Worm (Caenorhabditis elegans) whole organism, midembryonic: ENCODE results near the gene F53C11.1.

ENCODE experiments used
- T22C8.4 ChIP-seq: fragments of 200-800 bp; sonication (Bioruptor generic); IDR thresholded peaks from 2 replicates; pipeline ENCODE4 v1.3.6; 2022; ENCODE audit warnings: missing genetic modification characterization, missing compliant biosample characterization
- cog-1 ChIP-seq: sonication (generic microtip); optimal IDR thresholded peaks from 2 replicates; lab custom pipeline; 2016; ENCODE audit warnings: missing genetic modification characterization, missing compliant biosample characterization
- flt-1 ChIP-seq: fragments of 200-800 bp; sonication (Bioruptor generic); IDR thresholded peaks from 2 replicates; pipeline ENCODE4 v1.3.6; 2022; ENCODE audit warnings: missing genetic modification characterization, missing compliant biosample characterization
- klf-2 ChIP-seq: fragments of 200-800 bp; sonication (Bioruptor generic); conservative IDR thresholded peaks from 2 replicates; pipeline ENCODE4 v1.3.6; 2022; ENCODE audit warnings: missing genetic modification reagents, missing genetic modification characterization, missing compliant biosample characterization
- med-1 ChIP-seq: sonication (generic microtip); optimal IDR thresholded peaks from 2 replicates; lab custom pipeline; 2017; ENCODE audit warnings: missing genetic modification characterization, mild to moderate bottlenecking, missing compliant biosample characterization, antibody characterized with exemption, missing genetic modification reagents; ENCODE audit not compliant: insufficient read depth
- ref-1 ChIP-seq: fragments of 200-800 bp; sonication (Bioruptor generic); conservative IDR thresholded peaks from 2 replicates; pipeline ENCODE4 v1.3.6; 2022; ENCODE audit warnings: missing genetic modification reagents, missing genetic modification characterization, missing compliant biosample characterization
- tab-1 ChIP-seq: fragments of 200-800 bp; sonication (Bioruptor generic); IDR thresholded peaks from 2 replicates; pipeline ENCODE4 v1.3.6; 2022; ENCODE audit warnings: missing genetic modification characterization, missing compliant biosample characterization
- ztf-23 ChIP-seq: fragments of 200-800 bp; sonication (Bioruptor generic); IDR thresholded peaks from 2 replicates; pipeline ENCODE4 v1.3.6; 2022; ENCODE audit warnings: missing genetic modification reagents, missing genetic modification characterization, missing compliant biosample characterization
- ztf-29 ChIP-seq: fragments of 200-800 bp; sonication (Bioruptor generic); IDR thresholded peaks from 2 replicates; pipeline ENCODE4 v1.3.6; 2022; ENCODE audit warnings: missing genetic modification reagents, missing genetic modification characterization, missing compliant biosample characterization

The F53C11.1 gene

DNA sequence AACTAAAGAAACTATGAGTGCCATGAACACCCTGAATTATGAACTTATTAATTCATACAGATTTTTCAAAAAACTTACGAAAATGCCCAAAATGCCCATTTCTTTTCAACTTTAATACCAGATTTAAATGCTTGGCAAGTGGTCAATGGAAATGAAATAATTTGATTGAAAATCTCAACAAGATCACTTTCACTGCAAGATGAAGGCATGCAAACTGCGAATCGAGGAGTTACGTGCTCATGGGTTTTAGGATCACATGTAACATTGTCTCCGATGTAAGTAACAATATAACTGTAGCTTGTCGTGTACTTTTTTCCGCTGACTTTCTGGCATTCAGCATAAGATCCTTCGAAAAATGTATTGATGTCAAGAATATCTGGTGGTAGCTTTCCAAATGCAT, 5.3 kb downstream of the F53C11.1 start:
- TF ChIP-seq med-1 (GFP tag; lab: Kevin White, UChicago) (no peak), tab-1 (GFP tag; lab: Robert Waterston, UW) (no peak), klf-2 (no peak), cog-1 (tag; lab: Kevin White, UChicago) (no peak), flt-1 (GFP tag; lab: Robert Waterston, UW) (no peak), ref-1 (GFP tag; lab: Robert Waterston, UW) (no peak), T22C8.4 (GFP tag; lab: Robert Waterston, UW) (no peak), ztf-23 (GFP tag; lab: Robert Waterston, UW) (no peak), ztf-29 (GFP tag; lab: Robert Waterston, UW) (no peak)

DNA sequence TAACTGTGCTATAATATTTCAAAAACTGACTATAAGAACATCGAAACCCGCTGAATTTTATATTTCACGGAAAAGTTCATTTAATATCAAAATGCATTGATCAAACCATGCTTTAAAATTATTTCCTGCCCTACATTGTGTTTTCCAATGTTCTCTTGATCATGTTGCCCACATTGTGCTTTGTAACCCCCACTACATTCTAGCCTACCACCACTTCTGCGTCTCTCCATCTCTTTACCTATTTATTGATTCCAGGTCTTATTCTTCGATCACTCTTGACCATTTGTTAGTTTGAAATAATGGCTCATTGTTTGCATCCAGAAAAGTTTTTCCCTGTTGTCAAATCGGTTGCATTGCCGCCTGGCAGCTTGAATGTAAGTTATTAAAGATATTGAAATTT, 6.6 kb downstream of the F53C11.1 start, which contains the start of gene decr-1.1:
Gene decr-1.1 (plus strand): TSS at position 210 of the 400 bp plus-strand sequence.
- no peak for TF ChIP-seq med-1 (GFP tag; lab: Kevin White, UChicago)
- TF ChIP-seq ref-1 (GFP tag; lab: Robert Waterston, UW) = no peak
- no peak for TF ChIP-seq cog-1 (tag; lab: Kevin White, UChicago)
- no peak for TF ChIP-seq flt-1 (GFP tag; lab: Robert Waterston, UW)
- no peak for TF ChIP-seq klf-2
- no peak for TF ChIP-seq T22C8.4 (GFP tag; lab: Robert Waterston, UW)
- TF ChIP-seq ztf-29 (GFP tag; lab: Robert Waterston, UW) = no peak
- TF ChIP-seq tab-1 (GFP tag; lab: Robert Waterston, UW) = no peak
- no peak for TF ChIP-seq ztf-23 (GFP tag; lab: Robert Waterston, UW)

DNA sequence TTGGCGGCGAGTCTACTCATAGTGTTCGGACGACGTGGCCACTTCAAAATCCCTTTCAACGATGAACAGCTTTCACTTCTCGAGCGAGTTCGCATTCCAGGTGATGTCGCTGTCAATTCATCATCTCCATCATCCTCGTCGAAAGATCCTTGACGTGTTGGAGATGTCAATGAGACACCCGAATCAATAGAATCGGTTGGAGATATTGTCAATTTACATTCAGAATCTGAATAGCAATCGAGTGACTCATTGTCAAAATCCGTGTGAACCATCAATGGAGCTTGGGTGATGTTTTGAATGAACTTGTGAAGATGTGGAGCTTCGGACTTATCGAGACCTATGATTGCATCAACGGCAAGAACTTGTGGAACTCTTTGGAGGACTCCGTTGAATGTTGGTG, 10.2 kb downstream of the F53C11.1 start:
- TF ChIP-seq tab-1 (GFP tag; lab: Robert Waterston, UW) (no peak), cog-1 (tag; lab: Kevin White, UChicago) (no peak), flt-1 (GFP tag; lab: Robert Waterston, UW) (no peak)

DNA sequence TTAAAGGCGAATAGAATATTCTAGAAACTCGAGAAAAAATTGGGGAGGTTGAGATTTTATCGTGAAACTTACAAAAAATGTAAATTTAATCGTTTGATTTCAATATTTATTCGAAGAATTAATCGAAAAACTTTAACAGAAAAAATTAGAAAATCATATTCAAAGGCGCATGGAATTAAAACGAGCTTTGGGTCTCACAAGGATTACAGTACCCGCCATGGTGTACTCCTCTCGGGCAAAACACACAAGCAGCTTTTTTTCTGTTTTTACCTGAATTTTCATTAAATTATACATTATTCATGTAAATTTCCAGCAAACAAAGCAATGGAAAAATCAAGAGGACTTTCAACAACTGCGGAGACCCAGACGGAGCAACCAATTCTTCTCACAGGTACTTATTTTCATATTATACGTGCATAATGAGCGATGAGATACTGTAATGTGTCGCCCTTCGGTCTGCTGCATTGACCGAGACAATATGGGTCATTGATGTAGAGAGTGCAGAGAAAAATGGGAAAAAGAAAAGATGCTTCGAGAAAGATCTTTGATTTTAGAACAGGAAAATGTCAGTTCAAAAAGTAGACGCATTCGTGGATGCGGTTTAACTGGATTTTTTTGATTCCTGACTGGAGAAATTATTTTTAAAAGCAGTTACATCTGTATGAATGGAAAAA, 11.8 kb downstream of the F53C11.1 start, which contains the start of the genes F53C11.4 and F53C11.5:
Gene F53C11.4 (minus strand): TSS at position 128 of the 674 bp plus-strand sequence.
Gene F53C11.5 (plus strand): TSS at position 325 of the 674 bp plus-strand sequence.
- no peak for TF ChIP-seq ref-1 (GFP tag; lab: Robert Waterston, UW)
- no peak for TF ChIP-seq T22C8.4 (GFP tag; lab: Robert Waterston, UW)
- TF ChIP-seq flt-1 (GFP tag; lab: Robert Waterston, UW) = no peak

DNA sequence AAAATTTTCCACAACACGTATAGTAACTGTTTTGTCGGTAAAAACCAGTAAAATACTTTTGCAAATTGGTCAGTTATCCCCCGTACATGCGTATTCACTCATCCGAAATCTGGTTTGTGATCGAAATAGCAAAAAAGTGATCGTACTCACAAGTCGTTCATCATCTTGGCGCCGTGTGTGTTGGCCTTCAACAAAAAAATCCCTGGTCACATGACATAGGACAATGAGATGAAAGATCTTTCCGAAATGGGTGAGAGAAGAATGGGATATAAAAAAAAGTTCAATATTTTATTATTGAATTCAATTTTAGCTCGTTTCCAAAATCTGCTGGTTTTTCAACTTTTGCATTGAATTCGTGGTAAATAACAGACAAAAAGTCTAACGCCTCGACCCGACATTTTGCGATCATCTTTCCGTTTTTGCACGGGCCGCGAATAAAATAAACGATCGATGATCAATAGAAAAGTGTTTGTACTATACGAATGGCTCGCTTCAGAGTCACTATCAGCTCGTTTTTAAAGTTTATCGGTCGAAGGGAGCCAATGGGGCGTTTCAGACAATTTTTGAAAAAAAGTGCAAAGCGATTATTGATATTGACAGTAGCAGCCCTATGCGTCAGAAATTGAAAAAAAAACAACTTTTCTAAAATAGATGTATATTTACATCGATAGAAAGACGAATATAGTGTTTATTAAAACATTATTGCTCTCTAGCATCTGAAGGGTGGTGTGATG, 12.5 kb downstream of the F53C11.1 start:
- TF ChIP-seq flt-1 (GFP tag; lab: Robert Waterston, UW) = no peak

DNA sequence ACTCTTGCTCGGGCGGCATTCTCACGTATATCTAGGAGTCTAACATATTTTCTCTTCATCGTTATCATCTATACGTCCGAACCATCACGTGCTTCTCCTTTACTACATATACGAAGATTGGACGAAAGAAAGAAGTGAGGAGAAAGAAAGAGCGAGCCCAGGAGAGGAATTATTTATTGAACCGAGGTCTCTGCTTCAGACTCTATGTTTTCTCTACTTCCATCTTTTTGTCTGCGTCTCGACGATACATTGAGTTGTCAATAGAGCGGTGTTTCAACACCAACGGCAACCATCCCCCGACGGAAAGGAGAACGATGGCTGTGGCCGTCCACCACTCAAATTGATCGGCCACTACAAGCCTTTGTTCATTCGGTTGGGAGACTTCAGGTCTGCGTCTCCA, 13.8 kb downstream of the F53C11.1 start:
- TF ChIP-seq flt-1 (GFP tag; lab: Robert Waterston, UW) (peak; percentile 73), cog-1 (tag; lab: Kevin White, UChicago) (peak; percentile 82), med-1 (GFP tag; lab: Kevin White, UChicago) (no peak), T22C8.4 (GFP tag; lab: Robert Waterston, UW) (peak; percentile 55; the same call in 1 of the 2 replicates), ztf-23 (GFP tag; lab: Robert Waterston, UW) (0 out of 2 replicates have a peak, but pooled peaks have one; percentile 26), klf-2 (no peak)

DNA sequence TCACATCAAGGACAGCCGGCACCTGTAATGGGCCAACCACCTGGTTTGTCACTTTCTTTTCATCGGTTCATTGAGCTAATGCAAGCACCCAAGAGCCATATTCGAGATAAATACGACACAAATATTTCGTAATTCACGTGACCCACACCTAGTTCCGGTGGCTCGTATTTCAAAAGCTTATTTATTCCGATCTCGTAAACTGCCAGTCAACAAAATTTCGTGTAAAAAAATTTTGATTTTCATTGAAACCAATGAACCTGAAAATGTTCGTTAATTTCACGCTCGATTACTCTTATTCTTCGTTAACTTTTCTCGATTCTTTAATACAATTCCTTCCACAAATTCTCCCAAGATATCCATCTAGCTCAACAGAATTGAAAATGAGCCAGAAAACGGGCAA, 14.5 kb downstream of the F53C11.1 start:
- TF ChIP-seq ztf-29 (GFP tag; lab: Robert Waterston, UW) (no peak), cog-1 (tag; lab: Kevin White, UChicago) (no peak)

DNA sequence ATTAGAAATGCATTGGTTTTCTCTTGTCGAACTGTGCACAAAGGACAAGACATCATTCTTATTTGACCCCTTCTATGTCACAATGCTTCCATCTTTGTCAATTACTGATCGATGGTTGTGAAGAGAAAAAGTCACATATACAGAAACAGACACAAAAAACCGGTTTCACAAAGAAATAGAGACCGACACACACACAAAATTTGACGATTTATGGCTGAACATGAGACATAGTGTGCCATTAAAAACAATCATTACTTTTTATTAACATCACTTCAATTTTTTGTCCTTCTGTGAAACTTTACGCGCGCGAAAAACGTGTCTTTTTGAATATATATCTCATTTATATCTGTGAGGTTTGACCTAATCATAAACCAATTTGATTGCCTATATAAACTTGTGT, 15.0 kb downstream of the F53C11.1 start:
- TF ChIP-seq ztf-23 (GFP tag; lab: Robert Waterston, UW) = no peak
- no peak for TF ChIP-seq T22C8.4 (GFP tag; lab: Robert Waterston, UW)
- TF ChIP-seq med-1 (GFP tag; lab: Kevin White, UChicago) = no peak
- TF ChIP-seq klf-2 = no peak
- TF ChIP-seq ref-1 (GFP tag; lab: Robert Waterston, UW) = no peak

DNA sequence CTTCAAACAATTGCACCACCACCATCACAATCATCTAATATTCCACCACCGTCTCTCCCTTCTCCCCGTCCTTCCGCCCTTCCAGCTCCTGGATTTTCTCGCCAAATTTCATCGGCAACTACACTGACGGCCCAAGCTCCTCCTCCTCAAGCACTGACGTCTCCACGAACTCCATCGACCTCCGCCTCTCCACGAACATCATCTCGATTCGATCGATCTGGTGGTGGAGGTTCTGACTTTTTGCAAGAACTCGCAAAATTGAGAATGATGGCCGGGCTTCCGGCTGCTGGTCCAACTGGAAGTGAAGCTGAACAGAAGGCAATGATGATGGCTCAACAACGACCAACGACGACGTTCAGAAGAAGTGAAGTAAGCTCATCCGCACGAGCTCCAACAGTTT, 18.4 kb downstream of the F53C11.1 start:
- TF ChIP-seq ztf-23 (GFP tag; lab: Robert Waterston, UW) (no peak), cog-1 (tag; lab: Kevin White, UChicago) (no peak), klf-2 (no peak)

DNA sequence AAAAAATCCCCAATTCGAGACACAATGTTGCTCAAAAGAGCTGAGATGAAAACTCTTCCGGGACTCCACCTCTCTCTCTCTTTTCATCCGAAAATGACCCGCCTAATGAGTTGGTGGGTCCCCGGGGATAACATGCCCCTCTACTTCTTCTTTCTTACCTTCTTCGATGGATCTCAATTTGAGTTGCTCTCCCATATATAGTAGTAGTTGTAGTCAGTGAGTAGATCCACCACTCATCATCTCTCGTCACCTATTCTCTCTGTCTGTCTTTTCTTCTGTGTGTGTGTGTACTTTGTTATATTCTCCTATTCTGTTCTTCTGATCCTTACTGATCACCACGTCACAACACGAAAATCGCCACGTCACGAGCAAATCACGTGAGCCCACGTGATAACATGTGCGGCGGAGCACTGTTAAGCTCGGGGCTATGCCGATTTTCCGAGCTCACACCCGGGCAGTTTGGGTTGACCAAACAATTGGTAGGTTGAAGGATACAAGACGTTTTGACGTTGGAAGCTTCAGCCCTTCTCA, 20.7 kb downstream of the F53C11.1 start, which contains the start of gene twk-32:
Gene twk-32 (plus strand): TSS at position 396 of the 531 bp plus-strand sequence.
- TF ChIP-seq cog-1 (tag; lab: Kevin White, UChicago) (no peak), ztf-29 (GFP tag; lab: Robert Waterston, UW) (no peak), T22C8.4 (GFP tag; lab: Robert Waterston, UW) (no peak), ztf-23 (GFP tag; lab: Robert Waterston, UW) (no peak), ref-1 (GFP tag; lab: Robert Waterston, UW) (no peak), tab-1 (GFP tag; lab: Robert Waterston, UW) (no peak), flt-1 (GFP tag; lab: Robert Waterston, UW) (no peak), klf-2 (no peak), med-1 (GFP tag; lab: Kevin White, UChicago) (no peak)
